Worm (Caenorhabditis elegans) whole organism, young adult: Measurements from ENCODE around the gene cpt-3.

Experiments
- B0019.2 ChIP-seq: fragments of 200-800 bp; sonication (Bioruptor generic); conservative IDR thresholded peaks from 2 replicates; pipeline ENCODE4 v1.3.6; 2022; ENCODE audit warnings: missing genetic modification reagents, missing genetic modification characterization, missing compliant biosample characterization
- C06A6.2 ChIP-seq: fragments of 200-800 bp; sonication (Bioruptor generic); conservative IDR thresholded peaks from 2 replicates; pipeline ENCODE4 v1.3.6; 2022; ENCODE audit warnings: missing genetic modification characterization, missing compliant biosample characterization
- F10E7.11 ChIP-seq: sonication (generic microtip); optimal IDR thresholded peaks from 2 replicates; lab custom pipeline; 2017; ENCODE audit warnings: mild to moderate bottlenecking, missing genetic modification characterization, moderate library complexity, missing compliant biosample characterization
- F33H1.4 ChIP-seq: fragments of 200-800 bp; sonication (Bioruptor generic); IDR thresholded peaks from 2 replicates; pipeline ENCODE4 v1.3.6; 2022; ENCODE audit warnings: missing genetic modification reagents, missing genetic modification characterization, missing compliant biosample characterization
- F39B2.1 ChIP-seq: fragments of 200-800 bp; sonication (Bioruptor generic); IDR thresholded peaks from 2 replicates; pipeline ENCODE4 v1.3.6; 2022; ENCODE audit warnings: missing genetic modification reagents, missing genetic modification characterization, missing compliant biosample characterization
- F49E8.2 ChIP-seq: sonication (generic microtip); optimal IDR thresholded peaks from 3 replicates; lab custom pipeline; 2017; ENCODE audit warnings: missing genetic modification characterization, mild to moderate bottlenecking, missing compliant biosample characterization, antibody characterized with exemption, moderate library complexity; ENCODE audit not compliant: insufficient read depth
- F57C9.4 ChIP-seq: sonication (generic microtip); optimal IDR thresholded peaks from 2 replicates; lab custom pipeline; 2017; ENCODE audit warnings: mild to moderate bottlenecking, missing genetic modification characterization, missing compliant biosample characterization
- K11D2.4 ChIP-seq: fragments of 200-800 bp; sonication (Bioruptor generic); IDR thresholded peaks from 2 replicates; pipeline ENCODE4 v1.3.6; 2022; ENCODE audit warnings: missing genetic modification reagents, missing genetic modification characterization, missing compliant biosample characterization
- T07F8.4 ChIP-seq: sonication (generic microtip); optimal IDR thresholded peaks from 2 replicates; lab custom pipeline; 2016; ENCODE audit warnings: mild to moderate bottlenecking, missing genetic modification characterization, moderate library complexity, missing compliant biosample characterization
- Y53G8AR.9 ChIP-seq: fragments of 200-800 bp; sonication (Bioruptor generic); conservative IDR thresholded peaks from 2 replicates; pipeline ENCODE4 v1.3.6; 2022; ENCODE audit warnings: missing genetic modification reagents, missing genetic modification characterization, missing compliant biosample characterization
- Y67H2A.10 ChIP-seq: fragments of 200-800 bp; sonication (Bioruptor generic); conservative IDR thresholded peaks from 2 replicates; pipeline ENCODE4 v1.3.6; 2022; ENCODE audit warnings: missing genetic modification reagents, missing genetic modification characterization, missing compliant biosample characterization
- Y79H2A.3 ChIP-seq: fragments of 200-800 bp; sonication (Bioruptor generic); conservative IDR thresholded peaks from 2 replicates; pipeline ENCODE4 v1.3.6; 2022; ENCODE audit warnings: missing genetic modification reagents, missing genetic modification characterization, missing compliant biosample characterization
- akir-1 ChIP-seq: fragments of 200-800 bp; sonication (Bioruptor generic); optimal IDR thresholded peaks from 2 replicates; lab custom pipeline; 2018; ENCODE audit warnings: mild to moderate bottlenecking, missing genetic modification characterization, moderate library complexity, missing compliant biosample characterization
- atf-7 ChIP-seq: sonication (generic microtip); optimal IDR thresholded peaks from 2 replicates; lab custom pipeline; 2017; ENCODE audit warnings: mild to moderate bottlenecking, missing genetic modification characterization, missing compliant biosample characterization
- attf-5 ChIP-seq: fragments of 200-800 bp; sonication (Bioruptor generic); optimal IDR thresholded peaks from 2 replicates; lab custom pipeline; 2018; ENCODE audit warnings: mild to moderate bottlenecking, missing genetic modification characterization, missing compliant biosample characterization
- attf-6 ChIP-seq: fragments of 200-800 bp; sonication (Bioruptor generic); IDR thresholded peaks from 2 replicates; pipeline ENCODE4 v1.3.6; 2022; ENCODE audit warnings: missing genetic modification reagents, missing genetic modification characterization, missing compliant biosample characterization
- bed-1 ChIP-seq: fragments of 200-800 bp; sonication (Bioruptor generic); IDR thresholded peaks from 2 replicates; pipeline ENCODE4 v1.3.6; 2022; ENCODE audit warnings: missing genetic modification reagents, missing genetic modification characterization, missing compliant biosample characterization
- ccch-3 ChIP-seq: fragments of 200-800 bp; sonication (Bioruptor generic); optimal IDR thresholded peaks from 2 replicates; lab custom pipeline; 2018; ENCODE audit warnings: mild to moderate bottlenecking, missing genetic modification characterization, missing compliant biosample characterization
- cebp-2 ChIP-seq: fragments of 200-800 bp; sonication (Bioruptor generic); IDR thresholded peaks from 2 replicates; pipeline ENCODE4 v1.3.6; 2022; ENCODE audit warnings: missing genetic modification characterization, missing compliant biosample characterization
- ceh-27 ChIP-seq: fragments of 200-800 bp; sonication (Bioruptor generic); optimal IDR thresholded peaks from 2 replicates; lab custom pipeline; 2018; ENCODE audit warnings: mild to moderate bottlenecking, missing genetic modification characterization, moderate library complexity, missing compliant biosample characterization
- ceh-91 ChIP-seq: fragments of 200-800 bp; sonication (Bioruptor generic); IDR thresholded peaks from 2 replicates; pipeline ENCODE4 v1.3.6; 2022; ENCODE audit warnings: missing genetic modification reagents, missing genetic modification characterization, missing compliant biosample characterization
- efl-1 ChIP-seq: fragments of 150-350 bp; optimal IDR thresholded peaks from 2 replicates; lab custom pipeline; 2014; ENCODE audit warnings: missing biosample characterization, missing genetic modification reagents, missing genetic modification characterization
- egl-18 ChIP-seq: fragments of 200-800 bp; sonication (Bioruptor generic); IDR thresholded peaks from 2 replicates; pipeline ENCODE4 v1.3.6; 2022; ENCODE audit warnings: missing genetic modification reagents, missing genetic modification characterization, missing compliant biosample characterization
- gei-17 ChIP-seq: fragments of 200-800 bp; sonication (Bioruptor generic); optimal IDR thresholded peaks from 2 replicates; lab custom pipeline; 2018; ENCODE audit warnings: mild to moderate bottlenecking, missing genetic modification characterization, missing compliant biosample characterization
- let-526 ChIP-seq: fragments of 200-800 bp; sonication (Bioruptor generic); IDR thresholded peaks from 2 replicates; pipeline ENCODE4 v1.3.6; 2022; ENCODE audit warnings: missing genetic modification reagents, missing genetic modification characterization, missing compliant biosample characterization
- lin-54 ChIP-seq: fragments of 200-800 bp; sonication (Bioruptor generic); optimal IDR thresholded peaks from 2 replicates; lab custom pipeline; 2018; ENCODE audit warnings: mild to moderate bottlenecking, missing genetic modification characterization, missing compliant biosample characterization
- lsl-1 ChIP-seq: fragments of 200-800 bp; sonication (Bioruptor generic); optimal IDR thresholded peaks from 2 replicates; lab custom pipeline; 2018; ENCODE audit warnings: mild to moderate bottlenecking, missing genetic modification characterization, moderate library complexity, missing compliant biosample characterization
- madf-6 ChIP-seq: fragments of 200-800 bp; sonication (Bioruptor generic); IDR thresholded peaks from 2 replicates; pipeline ENCODE4 v1.3.6; 2022; ENCODE audit warnings: missing genetic modification reagents, missing genetic modification characterization, missing compliant biosample characterization
- madf-8 ChIP-seq: fragments of 200-800 bp; sonication (Bioruptor generic); conservative IDR thresholded peaks from 2 replicates; pipeline ENCODE4 v1.3.6; 2022; ENCODE audit warnings: missing genetic modification reagents, missing genetic modification characterization, missing compliant biosample characterization
- mcd-1 ChIP-seq: fragments of 200-800 bp; sonication (Bioruptor generic); IDR thresholded peaks from 2 replicates; pipeline ENCODE4 v1.3.6; 2022; ENCODE audit warnings: missing genetic modification reagents, missing genetic modification characterization, missing compliant biosample characterization
- mxl-1 ChIP-seq: sonication (generic microtip); optimal IDR thresholded peaks from 2 replicates; lab custom pipeline; 2016; ENCODE audit warnings: missing genetic modification characterization, missing compliant biosample characterization
- nfya-2 ChIP-seq: fragments of 200-800 bp; sonication (Bioruptor generic); IDR thresholded peaks from 2 replicates; pipeline ENCODE4 v1.3.6; 2022; ENCODE audit warnings: missing genetic modification reagents, missing genetic modification characterization, missing compliant biosample characterization
- nhr-27 ChIP-seq: fragments of 200-800 bp; sonication (Bioruptor generic); optimal IDR thresholded peaks from 2 replicates; lab custom pipeline; 2018; ENCODE audit warnings: mild to moderate bottlenecking, missing genetic modification characterization, moderate library complexity, missing compliant biosample characterization
- nhr-80 ChIP-seq: sonication (generic microtip); optimal IDR thresholded peaks from 2 replicates; lab custom pipeline; 2016; ENCODE audit warnings: missing genetic modification characterization, missing compliant biosample characterization
- nhr-90 ChIP-seq: sonication (generic microtip); optimal IDR thresholded peaks from 2 replicates; lab custom pipeline; 2016; ENCODE audit warnings: missing genotype, mild to moderate bottlenecking, missing genetic modification characterization, missing compliant biosample characterization
- pbrm-1 ChIP-seq: fragments of 200-800 bp; sonication (Bioruptor generic); IDR thresholded peaks from 2 replicates; pipeline ENCODE4 v1.3.6; 2022; ENCODE audit warnings: missing genetic modification reagents, missing genetic modification characterization, missing compliant biosample characterization
- rec-8 ChIP-seq, 2 experiments: sonication (generic microtip); optimal IDR thresholded peaks; 2 replicates each; lab custom pipeline; 2016; ENCODE audit warnings: mild to moderate bottlenecking in 2 of 2, missing genetic modification characterization in 2 of 2, missing genetic modification reagents in 2 of 2, missing genotype in 2 of 2, missing biosample characterization in 1 of 2, missing compliant biosample characterization in 1 of 2, moderate library complexity in 1 of 2
- repo-1 ChIP-seq: sonication (generic microtip); optimal IDR thresholded peaks from 2 replicates; lab custom pipeline; 2017; ENCODE audit warnings: mild to moderate bottlenecking, missing genetic modification characterization, missing compliant biosample characterization
- sdz-38 ChIP-seq: sonication (generic microtip); optimal IDR thresholded peaks from 2 replicates; lab custom pipeline; 2016; ENCODE audit warnings: missing genotype, missing genetic modification characterization, missing compliant biosample characterization
- snpc-3.4 ChIP-seq: sonication (generic microtip); optimal IDR thresholded peaks from 2 replicates; lab custom pipeline; 2017; ENCODE audit warnings: missing genetic modification characterization, mild to moderate bottlenecking, missing compliant biosample characterization, antibody characterized with exemption, moderate library complexity, missing genotype, missing genetic modification reagents
- somi-1 ChIP-seq: fragments of 200-800 bp; sonication (Bioruptor generic); optimal IDR thresholded peaks from 2 replicates; lab custom pipeline; 2018; ENCODE audit warnings: mild to moderate bottlenecking, missing genetic modification characterization, missing compliant biosample characterization
- tbp1 ChIP-seq: fragments of 200-800 bp; sonication (Bioruptor generic); optimal IDR thresholded peaks from 2 replicates; lab custom pipeline; 2018; ENCODE audit warnings: mild to moderate bottlenecking, missing genetic modification characterization, missing compliant biosample characterization
- tlf-1 ChIP-seq: fragments of 200-800 bp; sonication (Bioruptor generic); optimal IDR thresholded peaks from 2 replicates; lab custom pipeline; 2018; ENCODE audit warnings: mild to moderate bottlenecking, missing genetic modification characterization, missing compliant biosample characterization
- unc-130 ChIP-seq: sonication (generic microtip); optimal IDR thresholded peaks from 2 replicates; lab custom pipeline; 2016; ENCODE audit warnings: missing genetic modification reagents, missing genetic modification characterization, missing compliant biosample characterization
- unc-62 ChIP-seq: fragments of 150-350 bp; optimal IDR thresholded peaks from 2 replicates; lab custom pipeline; 2014; ENCODE audit warnings: missing biosample characterization, missing genetic modification reagents, missing genetic modification characterization
- xnd-1 ChIP-seq: sonication (generic microtip); optimal IDR thresholded peaks from 2 replicates; lab custom pipeline; 2016; ENCODE audit warnings: missing genotype, missing genetic modification reagents, missing genetic modification characterization, missing compliant biosample characterization
- ztf-25 ChIP-seq: fragments of 200-800 bp; sonication (Bioruptor generic); IDR thresholded peaks from 2 replicates; pipeline ENCODE4 v1.3.6; 2022; ENCODE audit warnings: missing genetic modification reagents, missing genetic modification characterization, missing compliant biosample characterization
- ztf-26 ChIP-seq: sonication (generic microtip); optimal IDR thresholded peaks from 2 replicates; lab custom pipeline; 2017; ENCODE audit warnings: missing genetic modification characterization, missing compliant biosample characterization

The cpt-3 gene

DNA sequence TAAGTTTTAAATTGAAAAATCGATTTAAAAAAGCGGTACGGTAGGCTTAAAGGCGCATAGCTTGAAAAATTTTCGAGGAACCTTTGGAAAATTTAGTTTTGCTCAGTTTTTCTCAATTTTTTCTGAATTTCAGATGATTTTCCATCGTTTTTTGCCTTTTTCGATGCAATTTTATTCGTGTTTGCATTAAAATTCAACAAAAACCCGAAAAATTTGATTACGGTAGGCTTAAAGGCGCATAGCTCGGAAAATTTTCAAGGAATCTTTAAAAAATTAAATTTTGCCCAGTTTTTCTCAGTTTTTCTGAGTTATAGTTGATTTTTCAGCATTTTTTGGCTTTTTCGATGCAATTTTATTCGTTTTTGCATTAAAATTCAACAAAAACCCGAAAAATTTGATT, 18.7 kb downstream of the cpt-3 start:
- TF ChIP-seq mxl-1, result no peak
- TF ChIP-seq nhr-80 (tag; lab: Kevin White, UChicago), result no peak
- TF ChIP-seq ztf-26 (tag; lab: Kevin White, UChicago), result no peak
- no peak; the same call in 1 of the 2 replicates for TF ChIP-seq mcd-1 (GFP tag; lab: Robert Waterston, UW)
- no peak for TF ChIP-seq lin-54 (GFP tag; lab: Kevin White, UChicago)
- TF ChIP-seq akir-1 (GFP tag; lab: Kevin White, UChicago), result no peak
- TF ChIP-seq bed-1, result no peak
- no peak for TF ChIP-seq let-526 (GFP tag; lab: Robert Waterston, UW)
- no peak for TF ChIP-seq Y79H2A.3 (GFP tag; lab: Robert Waterston, UW)
- TF ChIP-seq unc-130 (GFP tag; lab: Kevin White, UChicago), result no peak
- TF ChIP-seq atf-7 (tag; lab: Kevin White, UChicago), result no peak
- no peak for TF ChIP-seq snpc-3.4 (tag; lab: Kevin White, UChicago)
- no peak for TF ChIP-seq nhr-90
- peak; percentile 50 for TF ChIP-seq madf-8 (GFP tag; lab: Robert Waterston, UW)
- TF ChIP-seq attf-5 (GFP tag; lab: Kevin White, UChicago), result no peak
- TF ChIP-seq F49E8.2 (tag; lab: Kevin White, UChicago), result no peak
- no peak for TF ChIP-seq ztf-25 (GFP tag; lab: Robert Waterston, UW)
- TF ChIP-seq repo-1, result no peak
- no peak for TF ChIP-seq sdz-38 (tag; lab: Kevin White, UChicago)
- no peak for TF ChIP-seq F57C9.4 (tag; lab: Kevin White, UChicago)
- TF ChIP-seq T07F8.4 (tag; lab: Kevin White, UChicago), result no peak
- TF ChIP-seq F39B2.1 (GFP tag; lab: Robert Waterston, UW), result no peak
- peak; percentile 81 for TF ChIP-seq xnd-1
- TF ChIP-seq attf-6 (GFP tag; lab: Robert Waterston, UW), result no peak
- TF ChIP-seq pbrm-1 (GFP tag; lab: Robert Waterston, UW), result no peak
- TF ChIP-seq unc-62, result no peak
- no peak for TF ChIP-seq K11D2.4
- no peak for TF ChIP-seq cebp-2 (GFP tag; lab: Robert Waterston, UW)
- no peak for TF ChIP-seq Y53G8AR.9
- TF ChIP-seq rec-8 (tag; optimal IDR thresholded peaks at IDR 0.05; lab: Kevin White, UChicago), result no peak
- TF ChIP-seq ccch-3 (GFP tag; lab: Kevin White, UChicago), result no peak
- TF ChIP-seq F33H1.4 (GFP tag; lab: Robert Waterston, UW), result peak; percentile 28
- TF ChIP-seq gei-17 (GFP tag; lab: Kevin White, UChicago), result no peak
- TF ChIP-seq tlf-1 (GFP tag; lab: Kevin White, UChicago), result no peak
- peak; percentile 97 for TF ChIP-seq lsl-1
- no peak for TF ChIP-seq somi-1 (GFP tag; lab: Kevin White, UChicago)
- no peak for TF ChIP-seq efl-1 (GFP tag; lab: Kevin White, UChicago)
- peak; percentile 70 for TF ChIP-seq madf-6 (GFP tag; lab: Robert Waterston, UW)
- no peak for TF ChIP-seq C06A6.2 (GFP tag; lab: Robert Waterston, UW)
- TF ChIP-seq B0019.2 (GFP tag; lab: Robert Waterston, UW), result no peak
- TF ChIP-seq nhr-27 (tag; lab: Kevin White, UChicago), result no peak
- TF ChIP-seq Y67H2A.10 (GFP tag; lab: Robert Waterston, UW), result no peak
- peak; percentile 66; the same call in 1 of the 2 replicates for TF ChIP-seq ceh-91 (GFP tag; lab: Robert Waterston, UW)
- no peak for TF ChIP-seq tbp1
- TF ChIP-seq ceh-27 (GFP tag; lab: Kevin White, UChicago), result no peak
- no peak for TF ChIP-seq nfya-2 (GFP tag; lab: Robert Waterston, UW)
- no peak for TF ChIP-seq F10E7.11 (tag; lab: Kevin White, UChicago)
- TF ChIP-seq egl-18 (GFP tag; lab: Robert Waterston, UW), result no peak
